Fruit fly (Drosophila melanogaster) whole organism, adult: ENCODE data around the gene CG32548.

ENCODE experiments used
- CG11617 ChIP-seq: fragments of 200-800 bp; sonication (Bioruptor generic); optimal IDR thresholded peaks from 2 replicates; lab custom pipeline; 2017; ENCODE audit warnings: mild to moderate bottlenecking, missing biosample characterization, missing genetic modification reagents, missing genetic modification characterization
- CG12768 ChIP-seq: fragments of 200-800 bp; sonication (Bioruptor generic); optimal IDR thresholded peaks from 2 replicates; lab custom pipeline; 2017; ENCODE audit warnings: missing biosample characterization, missing genetic modification characterization, mild to moderate bottlenecking, moderate library complexity, missing genetic modification reagents
- CG14711 ChIP-seq: fragments of 200-800 bp; sonication (Bioruptor generic); optimal IDR thresholded peaks from 2 replicates; lab custom pipeline; 2018; ENCODE audit warnings: missing biosample characterization, mild to moderate bottlenecking, missing genetic modification characterization, moderate library complexity
- CG1620 ChIP-seq: fragments of 200-800 bp; sonication (Bioruptor generic); optimal IDR thresholded peaks from 2 replicates; lab custom pipeline; 2016; ENCODE audit warnings: missing biosample characterization, missing genetic modification characterization
- CG33017 ChIP-seq: fragments of 200-800 bp; sonication (Bioruptor generic); optimal IDR thresholded peaks from 2 replicates; lab custom pipeline; 2018; ENCODE audit warnings: missing biosample characterization, mild to moderate bottlenecking, missing genetic modification characterization, moderate library complexity
- CG5204 ChIP-seq: fragments of 200-800 bp; sonication (Bioruptor generic); optimal IDR thresholded peaks from 2 replicates; lab custom pipeline; 2016; ENCODE audit warnings: missing biosample characterization, missing genetic modification characterization
- CG7045 ChIP-seq: fragments of 200-800 bp; sonication (Bioruptor generic); optimal IDR thresholded peaks from 2 replicates; lab custom pipeline; 2017; ENCODE audit warnings: missing biosample characterization, mild to moderate bottlenecking, missing genetic modification characterization
- CG7101 ChIP-seq: fragments of 200-800 bp; sonication (Bioruptor generic); optimal IDR thresholded peaks from 2 replicates; lab custom pipeline; 2018; ENCODE audit warnings: missing biosample characterization, mild to moderate bottlenecking, missing genetic modification characterization, moderate library complexity
- Clk ChIP-seq: fragments of 200-800 bp; sonication (Bioruptor generic); optimal IDR thresholded peaks from 2 replicates; lab custom pipeline; 2017; ENCODE audit warnings: missing biosample characterization, missing genetic modification characterization
- Crg-1 ChIP-seq: fragments of 200-800 bp; sonication (Bioruptor generic); optimal IDR thresholded peaks from 2 replicates; lab custom pipeline; 2016; ENCODE audit warnings: missing biosample characterization, missing genetic modification characterization
- Hr96 ChIP-seq: fragments of 200-800 bp; sonication (Bioruptor generic); optimal IDR thresholded peaks from 2 replicates; lab custom pipeline; 2016; ENCODE audit warnings: missing biosample characterization, missing genetic modification characterization
- Mnt ChIP-seq: fragments of 200-800 bp; sonication (Bioruptor generic); optimal IDR thresholded peaks from 2 replicates; lab custom pipeline; 2016; ENCODE audit warnings: missing biosample characterization, mild to moderate bottlenecking, missing genetic modification characterization
- bab1 ChIP-seq: fragments of 200-800 bp; sonication (Bioruptor generic); optimal IDR thresholded peaks from 3 replicates; lab custom pipeline; 2019; ENCODE audit warnings: missing biosample characterization, mild to moderate bottlenecking, missing genetic modification characterization, moderate library complexity
- cic ChIP-seq: fragments of 200-800 bp; sonication (Bioruptor generic); optimal IDR thresholded peaks from 2 replicates; lab custom pipeline; 2017; ENCODE audit warnings: missing biosample characterization, mild to moderate bottlenecking, missing genetic modification characterization, moderate library complexity
- cnc ChIP-seq, 2 experiments: fragments of >200 bp; optimal IDR thresholded peaks; 2 replicates each; lab custom pipeline; 2017
- kay ChIP-seq: fragments of 200-800 bp; sonication (Bioruptor generic); peaks from one replicate; lab custom pipeline; 2016; ENCODE audit warnings: missing biosample characterization, missing genetic modification characterization, borderline replicate concordance
- ovo ChIP-seq: fragments of 200-800 bp; sonication (Bioruptor generic); optimal IDR thresholded peaks from 2 replicates; lab custom pipeline; 2016; ENCODE audit warnings: missing biosample characterization, missing genetic modification characterization
- pad ChIP-seq: fragments of 200-800 bp; sonication (Bioruptor generic); optimal IDR thresholded peaks from 3 replicates; lab custom pipeline; 2017; ENCODE audit warnings: missing biosample characterization, missing genetic modification characterization, mild to moderate bottlenecking, moderate library complexity, missing genetic modification reagents
- tj ChIP-seq: fragments of 200-800 bp; sonication (Bioruptor generic); optimal IDR thresholded peaks from 3 replicates; lab custom pipeline; 2017; ENCODE audit warnings: missing biosample characterization, mild to moderate bottlenecking, missing genetic modification characterization, moderate library complexity
- toe ChIP-seq: fragments of 200-800 bp; sonication (Bioruptor generic); optimal IDR thresholded peaks from 2 replicates; lab custom pipeline; 2016; ENCODE audit warnings: missing biosample characterization, missing genetic modification characterization

CG32548 gene

dm6 chrX:18405567-18406059 is 34.8 kb downstream of the CG32548 start:
- TF ChIP-seq CG14711 (tag; lab: Kevin White, UChicago) (peak; percentile 57), CG7101 (tag; lab: Kevin White, UChicago) (peak; percentile 17), Hr96 (GFP tag; lab: Kevin White, UChicago) (peak; percentile 32), CG7045 (peak; percentile 31), kay (GFP tag; lab: Kevin White, UChicago) (no peak), Crg-1 (GFP tag; lab: Kevin White, UChicago) (no peak), CG11617 (GFP tag; lab: Kevin White, UChicago) (peak; percentile 7), cnc (optimal IDR thresholded peaks at IDR 0.05; lab: Kevin White, UChicago) (no peak), toe (GFP tag; lab: Kevin White, UChicago) (peak; percentile 28), CG33017 (tag; lab: Kevin White, UChicago) (peak; percentile 46)

- TF ChIP-seq cic (GFP tag; lab: Kevin White, UChicago) (peak; percentile 55), kay (GFP tag; lab: Kevin White, UChicago) (peak; percentile 91), Mnt (no peak), CG7101 (tag; lab: Kevin White, UChicago) (peak; percentile 8), Hr96 (GFP tag; lab: Kevin White, UChicago) (peak; percentile 52), bab1 (peak; percentile 13), pad (GFP tag; lab: Kevin White, UChicago) (peak; percentile 28), CG11617 (GFP tag; lab: Kevin White, UChicago) (peak; percentile 51), tj (peak; percentile 46), CG7045 (no peak), toe (GFP tag; lab: Kevin White, UChicago) (no peak), ovo (peak; percentile 12), CG12768 (GFP tag; lab: Kevin White, UChicago) (no peak), CG5204 (GFP tag; lab: Kevin White, UChicago) (peak; percentile 54), CG1620 (GFP tag; lab: Kevin White, UChicago) (no peak)
Observed at dm6 chrX:18404632-18405238, 35.6 kb downstream of the CG32548 start.

- no peak for TF ChIP-seq CG7101 (tag; lab: Kevin White, UChicago)
- TF ChIP-seq CG7045: no peak
- TF ChIP-seq CG5204 (GFP tag; lab: Kevin White, UChicago): no peak
- no peak for TF ChIP-seq toe (GFP tag; lab: Kevin White, UChicago)
- TF ChIP-seq pad (GFP tag; lab: Kevin White, UChicago): no peak
- peak; percentile 12 for TF ChIP-seq Mnt
- TF ChIP-seq tj: peak; percentile 77
- no peak for TF ChIP-seq CG14711 (tag; lab: Kevin White, UChicago)
Observed at dm6 chrX:18404150-18404631, 36.2 kb downstream of the CG32548 start.

dm6 chrX:18402564-18402963 is 37.8 kb downstream of the CG32548 start:
- no peak for TF ChIP-seq Crg-1 (GFP tag; lab: Kevin White, UChicago)
- TF ChIP-seq pad (GFP tag; lab: Kevin White, UChicago): no peak
- no peak for TF ChIP-seq CG5204 (GFP tag; lab: Kevin White, UChicago)
- no peak for TF ChIP-seq CG14711 (tag; lab: Kevin White, UChicago)
- no peak for TF ChIP-seq bab1
- TF ChIP-seq CG1620 (GFP tag; lab: Kevin White, UChicago): no peak
- TF ChIP-seq CG33017 (tag; lab: Kevin White, UChicago): no peak
- no peak for TF ChIP-seq toe (GFP tag; lab: Kevin White, UChicago)
- no peak for TF ChIP-seq cic (GFP tag; lab: Kevin White, UChicago)
- TF ChIP-seq CG7101 (tag; lab: Kevin White, UChicago): no peak
- TF ChIP-seq tj: no peak

dm6 chrX:18399965-18400364 is 40.4 kb downstream of the CG32548 start, which contains the start of gene CG34328:
Gene CG34328, minus strand, starts transcription at chrX:18400065.
- TF ChIP-seq CG7045 (no peak), ovo (no peak), CG11617 (GFP tag; lab: Kevin White, UChicago) (no peak), CG5204 (GFP tag; lab: Kevin White, UChicago) (no peak), tj (no peak), toe (GFP tag; lab: Kevin White, UChicago) (no peak), pad (GFP tag; lab: Kevin White, UChicago) (no peak), cnc (optimal IDR thresholded peaks at IDR 0.05; lab: Kevin White, UChicago) (no peak)

- TF ChIP-seq Mnt (peak; percentile 44), Hr96 (GFP tag; lab: Kevin White, UChicago) (no peak), CG7045 (no peak), tj (peak; percentile 61), cnc (optimal IDR thresholded peaks at IDR 0.05; lab: Kevin White, UChicago) (no peak), bab1 (no peak), toe (GFP tag; lab: Kevin White, UChicago) (no peak), ovo (no peak), kay (GFP tag; lab: Kevin White, UChicago) (no peak), CG11617 (GFP tag; lab: Kevin White, UChicago) (no peak), Clk (no peak), CG12768 (GFP tag; lab: Kevin White, UChicago) (no peak), cic (GFP tag; lab: Kevin White, UChicago) (peak; percentile 73), pad (GFP tag; lab: Kevin White, UChicago) (no peak)
Observed at dm6 chrX:18395157-18395556, 45.2 kb downstream of the CG32548 start.
